Fruit fly (Drosophila melanogaster): ENCODE results near the gene Obp83g.

Gene Obp83g

dm6 chr3R:6112252-6112995 lies at the start of gene Obp83g:
Gene Obp83g, minus strand, starts transcription at chr3R:6112302.
- TF ChIP-seq CTCF (optimal IDR thresholded peaks at IDR 0.05) (no peak), CG8478 (optimal IDR thresholded peaks at IDR 0.05) (no peak)

dm6 chr3R:6156963-6157498 lies 44.9 kb upstream of the Obp83g start, which contains the start of gene CG31559:
Gene CG31559, minus strand, starts transcription at chr3R:6157235.
- no peak for TF ChIP-seq CTCF (optimal IDR thresholded peaks at IDR 0.05)
- TF ChIP-seq CG8478 (optimal IDR thresholded peaks at IDR 0.05): no peak

- TF ChIP-seq CG8478 (optimal IDR thresholded peaks at IDR 0.05): no peak
- TF ChIP-seq CTCF (optimal IDR thresholded peaks at IDR 0.05): no peak
Measured at dm6 chr3R:6154773-6155295, 42.7 kb upstream of the Obp83g start.

- TF ChIP-seq CTCF (optimal IDR thresholded peaks at IDR 0.05): no peak
Measured at dm6 chr3R:6153574-6153973, 41.5 kb upstream of the Obp83g start.

dm6 chr3R:6149593-6149992 lies 37.5 kb upstream of the Obp83g start:
- TF ChIP-seq CG8478 (optimal IDR thresholded peaks at IDR 0.05) (no peak), CTCF (optimal IDR thresholded peaks at IDR 0.05) (peak in 1 of 2 experiments; percentile 8)

- TF ChIP-seq CG8478 (optimal IDR thresholded peaks at IDR 0.05): no peak
- TF ChIP-seq CTCF (optimal IDR thresholded peaks at IDR 0.05): no peak
Measured at dm6 chr3R:6149130-6149529, 37.0 kb upstream of the Obp83g start.

- TF ChIP-seq CTCF (optimal IDR thresholded peaks at IDR 0.05) (no peak), CG8478 (optimal IDR thresholded peaks at IDR 0.05) (no peak)
Measured at dm6 chr3R:6141768-6142167, 29.7 kb upstream of the Obp83g start.

- TF ChIP-seq CG8478 (optimal IDR thresholded peaks at IDR 0.05) (no peak), CTCF (optimal IDR thresholded peaks at IDR 0.05) (no peak)
Measured at dm6 chr3R:6122292-6122691, 10.2 kb upstream of the Obp83g start, which contains the start of gene Vha14-2. Gene Vha14-2, plus strand, starts transcription at chr3R:6122592.

dm6 chr3R:6110916-6111315 lies 1.2 kb downstream of the Obp83g start, which contains the start of gene Obp83ef:
Gene Obp83ef, minus strand, starts transcription at chr3R:6111034.
- TF ChIP-seq CG8478 (optimal IDR thresholded peaks at IDR 0.05) (no peak), CTCF (optimal IDR thresholded peaks at IDR 0.05) (no peak)

- TF ChIP-seq CTCF (optimal IDR thresholded peaks at IDR 0.05): no peak
- TF ChIP-seq CG8478 (optimal IDR thresholded peaks at IDR 0.05): no peak
Measured at dm6 chr3R:6107792-6108191, 4.3 kb downstream of the Obp83g start, which contains the start of gene Obp83cd. Gene Obp83cd, plus strand, starts transcription at chr3R:6108134.

dm6 chr3R:6107353-6107752 lies 4.7 kb downstream of the Obp83g start:
- no peak for TF ChIP-seq CG8478 (optimal IDR thresholded peaks at IDR 0.05)
- no peak for TF ChIP-seq CTCF (optimal IDR thresholded peaks at IDR 0.05)

- TF ChIP-seq CTCF (optimal IDR thresholded peaks at IDR 0.05) (no peak), CG8478 (optimal IDR thresholded peaks at IDR 0.05) (no peak)
Measured at dm6 chr3R:6106711-6107110, 5.4 kb downstream of the Obp83g start.

- TF ChIP-seq CG8478 (optimal IDR thresholded peaks at IDR 0.05) (no peak), CTCF (optimal IDR thresholded peaks at IDR 0.05) (no peak)
Measured at dm6 chr3R:6105160-6105559, 6.9 kb downstream of the Obp83g start.

- TF ChIP-seq CG8478 (optimal IDR thresholded peaks at IDR 0.05) (no peak), CTCF (optimal IDR thresholded peaks at IDR 0.05) (no peak)
Measured at dm6 chr3R:6102726-6103125, 9.4 kb downstream of the Obp83g start.

- TF ChIP-seq CG8478 (optimal IDR thresholded peaks at IDR 0.05) (no peak), CTCF (optimal IDR thresholded peaks at IDR 0.05) (no peak)
Measured at dm6 chr3R:6102318-6102717, 9.8 kb downstream of the Obp83g start.

dm6 chr3R:6100764-6101163 lies 11.3 kb downstream of the Obp83g start, which contains the start of gene Gasp:
Gene Gasp, minus strand, starts transcription at chr3R:6100887.
- TF ChIP-seq CTCF (optimal IDR thresholded peaks at IDR 0.05) (no peak), CG8478 (optimal IDR thresholded peaks at IDR 0.05) (no peak)

All from S2 (cell line).